Worm (Caenorhabditis elegans) whole organism, L4 larva: ENCODE results near the gene str-19.
A peak's percentile ranks its signal among the peaks of the same experiment; 100 is the strongest.

Source experiments
- F37D6.2 ChIP-seq: sonication (generic microtip); optimal IDR thresholded peaks from 2 replicates; lab custom pipeline; 2016; ENCODE audit warnings: mild to moderate bottlenecking, missing genetic modification characterization, missing compliant biosample characterization
- T26A8.4 ChIP-seq: fragments of 200-800 bp; sonication (Bioruptor generic); IDR thresholded peaks from 2 replicates; pipeline ENCODE4 v1.3.6; 2022; ENCODE audit warnings: missing genetic modification characterization, missing compliant biosample characterization
- Y5F2A.4 ChIP-seq: fragments of 200-800 bp; sonication (Bioruptor generic); optimal IDR thresholded peaks from 2 replicates; lab custom pipeline; 2018; ENCODE audit warnings: mild to moderate bottlenecking, missing genetic modification characterization, missing compliant biosample characterization
- Y75B8A.6 ChIP-seq: fragments of 200-800 bp; sonication (Bioruptor generic); IDR thresholded peaks from 2 replicates; pipeline ENCODE4 v1.3.6; 2022; ENCODE audit warnings: missing genetic modification reagents, missing genetic modification characterization, missing compliant biosample characterization
- aha-1 ChIP-seq: fragments of 150-350 bp; peaks from one replicate; lab custom pipeline; 2014; ENCODE audit warnings: missing biosample characterization, missing genetic modification characterization
- aly-2 ChIP-seq: sonication (generic microtip); optimal IDR thresholded peaks from 2 replicates; lab custom pipeline; 2018; ENCODE audit warnings: missing biosample characterization, missing genetic modification characterization
- ceh-20 ChIP-seq: fragments of 200-800 bp; sonication (Bioruptor generic); IDR thresholded peaks from 2 replicates; pipeline ENCODE4 v1.3.6; 2022; ENCODE audit warnings: missing genetic modification reagents, missing genetic modification characterization, missing compliant biosample characterization
- ceh-28 ChIP-seq: fragments of 150-350 bp; optimal IDR thresholded peaks from 2 replicates; lab custom pipeline; 2014; ENCODE audit warnings: missing biosample characterization, missing genetic modification reagents, missing genetic modification characterization
- ceh-32 ChIP-seq: sonication (generic microtip); optimal IDR thresholded peaks from 2 replicates; lab custom pipeline; 2016; ENCODE audit warnings: mild to moderate bottlenecking, missing genetic modification characterization, missing compliant biosample characterization; ENCODE audit not compliant: poor library complexity
- ceh-44 ChIP-seq: fragments of 200-800 bp; sonication (Bioruptor generic); IDR thresholded peaks from 2 replicates; pipeline ENCODE4 v1.3.6; 2022; ENCODE audit warnings: missing genetic modification reagents, missing genetic modification characterization, missing compliant biosample characterization
- ceh-62 ChIP-seq: sonication (generic microtip); optimal IDR thresholded peaks from 2 replicates; lab custom pipeline; 2017; ENCODE audit warnings: missing biosample characterization, missing genetic modification characterization
- ces-1 ChIP-seq: fragments of 150-350 bp; sonication (generic microtip); optimal IDR thresholded peaks from 4 replicates; lab custom pipeline; 2014; ENCODE audit warnings: missing biosample characterization, missing genetic modification reagents, missing genetic modification characterization
- daf-12 ChIP-seq: fragments of 150-350 bp; optimal IDR thresholded peaks from 2 replicates; lab custom pipeline; 2014; ENCODE audit warnings: missing biosample characterization, missing genetic modification reagents, missing genetic modification characterization
- daf-16 ChIP-seq, 3 experiments: sonication (generic microtip); optimal IDR thresholded peaks; 2 replicates each; lab custom pipeline; 2016 to 2017; ENCODE audit warnings: missing genetic modification characterization in 3 of 3, missing genetic modification reagents in 3 of 3, mild to moderate bottlenecking in 2 of 3, missing compliant biosample characterization in 2 of 3, missing biosample characterization in 1 of 3, moderate library complexity in 1 of 3
- daf-19 ChIP-seq: fragments of 200-800 bp; sonication (Bioruptor generic); conservative IDR thresholded peaks from 2 replicates; pipeline ENCODE4 v1.3.6; 2022; ENCODE audit warnings: missing genetic modification characterization, missing compliant biosample characterization
- dmd-6 ChIP-seq: fragments of 200-800 bp; sonication (Bioruptor generic); IDR thresholded peaks from 2 replicates; pipeline ENCODE4 v1.3.6; 2022; ENCODE audit warnings: missing genetic modification reagents, missing genetic modification characterization, missing compliant biosample characterization
- dpl-1 ChIP-seq: fragments of 150-350 bp; optimal IDR thresholded peaks from 2 replicates; lab custom pipeline; 2014; ENCODE audit warnings: missing biosample characterization, missing genetic modification reagents, missing genetic modification characterization
- dve-1 ChIP-seq: sonication (generic microtip); optimal IDR thresholded peaks from 2 replicates; lab custom pipeline; 2017; ENCODE audit warnings: antibody characterized with exemption, mild to moderate bottlenecking, missing genetic modification characterization, missing compliant biosample characterization; ENCODE audit not compliant: insufficient read depth
- fkh-10 ChIP-seq: fragments of 150-350 bp; optimal IDR thresholded peaks from 2 replicates; lab custom pipeline; 2014; ENCODE audit warnings: missing biosample characterization, missing genetic modification reagents, missing genetic modification characterization
- hlh-30 ChIP-seq: sonication (generic microtip); optimal IDR thresholded peaks from 2 replicates; lab custom pipeline; 2017; ENCODE audit warnings: antibody characterized with exemption, mild to moderate bottlenecking, missing genetic modification characterization, missing compliant biosample characterization; ENCODE audit not compliant: insufficient read depth
- lin-1 ChIP-seq: fragments of 200-800 bp; sonication (Bioruptor generic); IDR thresholded peaks from 2 replicates; pipeline ENCODE4 v1.3.6; 2022; ENCODE audit warnings: missing genetic modification reagents, missing genetic modification characterization, missing compliant biosample characterization
- lin-29 ChIP-seq: fragments of 200-800 bp; sonication (Bioruptor generic); IDR thresholded peaks from 2 replicates; pipeline ENCODE4 v1.3.6; 2022; ENCODE audit warnings: missing genetic modification reagents, missing genetic modification characterization, missing compliant biosample characterization
- lir-3 ChIP-seq: sonication (generic microtip); optimal IDR thresholded peaks from 2 replicates; lab custom pipeline; 2016; ENCODE audit warnings: mild to moderate bottlenecking, missing genetic modification characterization, missing compliant biosample characterization
- madf-9 ChIP-seq: fragments of 200-800 bp; sonication (Bioruptor generic); conservative IDR thresholded peaks from 2 replicates; pipeline ENCODE4 v1.3.6; 2022; ENCODE audit warnings: missing genetic modification reagents, missing genetic modification characterization, missing compliant biosample characterization
- mdl-1 ChIP-seq, 2 experiments: fragments of 150-350 bp in 1 of 2; sonication (generic microtip) in 1 of 2; optimal IDR thresholded peaks; 2 replicates each; lab custom pipeline; 2014 to 2017; ENCODE audit warnings: missing biosample characterization in 2 of 2, missing genetic modification characterization in 2 of 2
- mdt-29 ChIP-seq: fragments of 200-800 bp; sonication (Bioruptor generic); IDR thresholded peaks from 2 replicates; pipeline ENCODE4 v1.3.6; 2022; ENCODE audit warnings: missing genetic modification reagents, missing genetic modification characterization, missing compliant biosample characterization
- mxl-3 ChIP-seq: fragments of 200-800 bp; sonication (Bioruptor generic); optimal IDR thresholded peaks from 2 replicates; lab custom pipeline; 2018; ENCODE audit warnings: mild to moderate bottlenecking, missing genetic modification characterization, missing compliant biosample characterization
- nhr-10 ChIP-seq: fragments of 150-350 bp; optimal IDR thresholded peaks from 2 replicates; lab custom pipeline; 2014; ENCODE audit warnings: missing biosample characterization, missing genetic modification characterization
- nhr-11 ChIP-seq: fragments of 150-350 bp; optimal IDR thresholded peaks from 2 replicates; lab custom pipeline; 2014; ENCODE audit warnings: missing biosample characterization, missing genetic modification characterization
- nhr-25 ChIP-seq: sonication (generic microtip); optimal IDR thresholded peaks from 2 replicates; lab custom pipeline; 2017; ENCODE audit warnings: missing genetic modification characterization, mild to moderate bottlenecking, missing compliant biosample characterization, antibody characterized with exemption, moderate library complexity, borderline replicate concordance; ENCODE audit not compliant: insufficient read depth
- nhr-28 ChIP-seq: fragments of 150-350 bp; optimal IDR thresholded peaks from 2 replicates; lab custom pipeline; 2014; ENCODE audit warnings: missing biosample characterization, missing genetic modification characterization
- nhr-6 ChIP-seq: fragments of 150-350 bp; optimal IDR thresholded peaks from 2 replicates; lab custom pipeline; 2014; ENCODE audit warnings: missing biosample characterization, missing genetic modification characterization
- nhr-77 ChIP-seq: fragments of 150-350 bp; optimal IDR thresholded peaks from 2 replicates; lab custom pipeline; 2014; ENCODE audit warnings: missing biosample characterization, missing genetic modification characterization
- pha-4 ChIP-seq, 2 experiments: fragments of 150-350 bp in 1 of 2; fragments of 200-800 bp in 1 of 2; sonication (Bioruptor generic) in 1 of 2; IDR thresholded peaks in 1 of 2; optimal IDR thresholded peaks in 1 of 2; 2 replicates each; pipeline versions ENCODE4 v1.3.6 to Lab custom; 2014 to 2022; ENCODE audit warnings: missing genetic modification characterization in 2 of 2, missing genetic modification reagents in 2 of 2, missing biosample characterization in 1 of 2, missing compliant biosample characterization in 1 of 2
- rbr-2 ChIP-seq: sonication (generic microtip); optimal IDR thresholded peaks from 2 replicates; lab custom pipeline; 2016; ENCODE audit warnings: missing genotype, missing genetic modification characterization, missing compliant biosample characterization
- skn-1 ChIP-seq: fragments of 150-350 bp; optimal IDR thresholded peaks from 2 replicates; lab custom pipeline; 2014; ENCODE audit warnings: missing biosample characterization, missing genetic modification characterization
- snpc-4 ChIP-seq: fragments of 150-350 bp; optimal IDR thresholded peaks from 2 replicates; lab custom pipeline; 2014; ENCODE audit warnings: missing biosample characterization, missing genetic modification characterization
- unc-39 ChIP-seq: sonication (generic microtip); optimal IDR thresholded peaks from 2 replicates; lab custom pipeline; 2017; ENCODE audit warnings: missing biosample characterization, missing genetic modification characterization
- unc-62 ChIP-seq, 3 experiments: fragments of 150-350 bp in 1 of 3; sonication (generic microtip); optimal IDR thresholded peaks in 2 of 3; peaks in 1 of 3; 1 replicate in 1 of 3; 2 replicates in 2 of 3; lab custom pipeline; 2014 to 2017; ENCODE audit warnings: missing biosample characterization in 3 of 3, missing genetic modification characterization in 3 of 3, missing genetic modification reagents in 3 of 3, missing genotype in 1 of 3

The str-19 gene

ce11 chrV:15721431-15721830 is 22.8 kb downstream of the str-19 start:
- no peak for TF ChIP-seq daf-19
- TF ChIP-seq aha-1 (tag; lab: Kevin White, UChicago) = peak; percentile 24

ce11 chrV:15719570-15719969 is 24.7 kb downstream of the str-19 start, which contains the start of gene Y6E2A.7:
TSS of gene Y6E2A.7 (plus strand) at chrV:15719870.
- no peak for TF ChIP-seq F37D6.2 (tag; lab: Kevin White, UChicago)
- TF ChIP-seq nhr-25 (tag; lab: Kevin White, UChicago) = no peak
- no peak for TF ChIP-seq Y75B8A.6
- no peak for TF ChIP-seq snpc-4 (tag; lab: Kevin White, UChicago)
- TF ChIP-seq aly-2 = no peak
- TF ChIP-seq nhr-77 (tag; lab: Kevin White, UChicago) = no peak
- no peak for TF ChIP-seq nhr-10 (tag; lab: Kevin White, UChicago)
- no peak for TF ChIP-seq ceh-28
- no peak for TF ChIP-seq T26A8.4
- no peak for TF ChIP-seq daf-12 (tag; lab: Kevin White, UChicago)
- no peak for TF ChIP-seq lin-1 (GFP tag; lab: Robert Waterston, UW)
- TF ChIP-seq rbr-2 (tag; lab: Kevin White, UChicago) = no peak
- no peak for TF ChIP-seq dpl-1 (GFP tag; lab: Kevin White, UChicago)
- TF ChIP-seq madf-9 (GFP tag; lab: Robert Waterston, UW) = no peak

ce11 chrV:15718562-15718961 is 25.7 kb downstream of the str-19 start, which contains the start of gene Y6E2A.5:
TSS of gene Y6E2A.5 (minus strand) at chrV:15718662.
- TF ChIP-seq unc-62 (GFP tag; optimal IDR thresholded peaks at IDR 0.05 in 1 of 2; lab: Kevin White, UChicago) (peak in 1 of 2 experiments; percentile 18), unc-62 (tag; optimal IDR thresholded peaks at IDR 0.05; lab: Kevin White, UChicago) (no peak), aly-2 (no peak)

- no peak for TF ChIP-seq hlh-30
- TF ChIP-seq ceh-44 (GFP tag; lab: Robert Waterston, UW) = no peak
- no peak for TF ChIP-seq ceh-20 (GFP tag; lab: Robert Waterston, UW)
- TF ChIP-seq nhr-28 (tag; lab: Kevin White, UChicago) = no peak
- no peak for TF ChIP-seq ces-1 (GFP tag; lab: Kevin White, UChicago)
- no peak for TF ChIP-seq pha-4 (GFP tag; IDR thresholded peaks at IDR 0.05; lab: Robert Waterston, UW)
- TF ChIP-seq pha-4 (tag; optimal IDR thresholded peaks at IDR 0.05; lab: Kevin White, UChicago) = no peak
Observed at ce11 chrV:15716679-15717078, 27.6 kb downstream of the str-19 start, which contains the start of gene Y6E2A.4. TSS of gene Y6E2A.4 (minus strand) at chrV:15716779.

- peak; percentile 27 for TF ChIP-seq dve-1 (tag; lab: Kevin White, UChicago)
- no peak for TF ChIP-seq mxl-3 (GFP tag; lab: Kevin White, UChicago)
- no peak for TF ChIP-seq lir-3 (tag; lab: Kevin White, UChicago)
- peak in 1 of 2 experiments; percentile 54 for TF ChIP-seq unc-62 (GFP tag; optimal IDR thresholded peaks at IDR 0.05 in 1 of 2; lab: Kevin White, UChicago)
- TF ChIP-seq unc-62 (tag; optimal IDR thresholded peaks at IDR 0.05; lab: Kevin White, UChicago) = no peak
- no peak for TF ChIP-seq dmd-6 (GFP tag; lab: Robert Waterston, UW)
- TF ChIP-seq mdl-1 (tag; optimal IDR thresholded peaks at IDR 0.05; lab: Kevin White, UChicago) = peak in 1 of 2 experiments; percentile 11
- peak in 1 of 2 experiments; percentile 83 for TF ChIP-seq daf-16 (GFP tag; optimal IDR thresholded peaks at IDR 0.05; lab: Kevin White, UChicago)
- peak; percentile 94 for TF ChIP-seq daf-16 (tag; optimal IDR thresholded peaks at IDR 0.05; lab: Kevin White, UChicago)
Observed at ce11 chrV:15715636-15716035, 28.6 kb downstream of the str-19 start.

- TF ChIP-seq unc-39 (tag; lab: Kevin White, UChicago) (no peak), hlh-30 (peak; percentile 39), ceh-62 (tag; lab: Kevin White, UChicago) (no peak), nhr-11 (tag; lab: Kevin White, UChicago) (no peak), skn-1 (tag; lab: Kevin White, UChicago) (no peak), fkh-10 (GFP tag; lab: Kevin White, UChicago) (no peak), ceh-28 (no peak), Y5F2A.4 (no peak), ceh-32 (tag; lab: Kevin White, UChicago) (no peak), mdl-1 (tag; optimal IDR thresholded peaks at IDR 0.05; lab: Kevin White, UChicago) (no peak), nhr-6 (tag; lab: Kevin White, UChicago) (no peak), nhr-10 (tag; lab: Kevin White, UChicago) (no peak), dve-1 (tag; lab: Kevin White, UChicago) (peak; percentile 66), daf-16 (GFP tag; optimal IDR thresholded peaks at IDR 0.05; lab: Kevin White, UChicago) (no peak), daf-16 (tag; optimal IDR thresholded peaks at IDR 0.05; lab: Kevin White, UChicago) (peak; percentile 84), mdt-29 (GFP tag; lab: Robert Waterston, UW) (no peak), daf-12 (tag; lab: Kevin White, UChicago) (no peak), lin-29 (GFP tag; lab: Robert Waterston, UW) (no peak)
Observed at ce11 chrV:15712385-15712784, 31.9 kb downstream of the str-19 start.
